Fruit fly (Drosophila melanogaster) whole organism, embryonic: ENCODE data around the gene CG32320.
A peak's percentile ranks its signal among the peaks of the same experiment; 100 is the strongest.

ENCODE experiments used
- Ada2b ChIP-seq: fragments of 200-800 bp; sonication (Bioruptor generic); IDR thresholded peaks from 2 replicates; pipeline ENCODE4 v1.3.6; 2022; ENCODE audit warnings: missing biosample characterization, missing genetic modification characterization
- B-H1 ChIP-seq: fragments of 200-800 bp; sonication (Bioruptor generic); IDR thresholded peaks from 3 replicates; pipeline ENCODE4 v1.3.6; 2022; ENCODE audit warnings: missing biosample characterization, missing genetic modification characterization
- Blimp-1 ChIP-seq: fragments of 200-800 bp; sonication (Bioruptor generic); optimal IDR thresholded peaks from 3 replicates; lab custom pipeline; 2018; ENCODE audit warnings: missing biosample characterization, missing genetic modification characterization, mild to moderate bottlenecking, moderate library complexity, missing genetic modification reagents
- CG14965 ChIP-seq: fragments of 200-800 bp; sonication (Bioruptor generic); optimal IDR thresholded peaks from 2 replicates; lab custom pipeline; 2016; ENCODE audit warnings: missing biosample characterization, missing genetic modification characterization, borderline replicate concordance
- CG17328 ChIP-seq: fragments of 200-800 bp; sonication (Bioruptor generic); IDR thresholded peaks from 2 replicates; pipeline ENCODE4 v1.3.6; 2022; ENCODE audit warnings: missing biosample characterization, missing genetic modification characterization
- CG17385 ChIP-seq: fragments of 200-800 bp; sonication (Bioruptor generic); optimal IDR thresholded peaks from 3 replicates; lab custom pipeline; 2018; ENCODE audit warnings: missing biosample characterization, mild to moderate bottlenecking, missing genetic modification characterization
- CG3847 ChIP-seq: fragments of 200-800 bp; sonication (Bioruptor generic); IDR thresholded peaks from 2 replicates; pipeline ENCODE4 v1.3.6; 2022; ENCODE audit warnings: missing biosample characterization, missing genetic modification characterization
- CG6689 ChIP-seq: fragments of 200-800 bp; sonication (Bioruptor generic); IDR thresholded peaks from 2 replicates; pipeline ENCODE4 v1.3.6; 2022; ENCODE audit warnings: missing biosample characterization, missing genetic modification characterization
- CG6765 ChIP-seq: fragments of 200-800 bp; sonication (Bioruptor generic); optimal IDR thresholded peaks from 3 replicates; lab custom pipeline; 2017; ENCODE audit warnings: missing biosample characterization, mild to moderate bottlenecking, missing genetic modification characterization
- CG8281 ChIP-seq: fragments of 200-800 bp; sonication (Bioruptor generic); optimal IDR thresholded peaks from 2 replicates; lab custom pipeline; 2018; ENCODE audit warnings: missing biosample characterization, mild to moderate bottlenecking, missing genetic modification characterization, moderate library complexity
- CG8290 ChIP-seq, 3 experiments: fragments of 200-800 bp; sonication (Bioruptor generic); optimal IDR thresholded peaks; 2 replicates each; lab custom pipeline; 2016 to 2019; ENCODE audit warnings: missing biosample characterization in 3 of 3, missing genetic modification characterization in 3 of 3, mild to moderate bottlenecking in 2 of 3, moderate library complexity in 1 of 3
- CG8924 ChIP-seq: fragments of 200-800 bp; optimal IDR thresholded peaks from 3 replicates; lab custom pipeline; 2019; ENCODE audit warnings: missing biosample characterization, mild to moderate bottlenecking, missing genetic modification characterization, moderate library complexity
- Camta ChIP-seq: fragments of 200-800 bp; sonication (Bioruptor generic); optimal IDR thresholded peaks from 2 replicates; lab custom pipeline; 2016; ENCODE audit warnings: missing biosample characterization, missing genetic modification characterization
- Chrac-16 ChIP-seq: fragments of 200-800 bp; sonication (Bioruptor generic); optimal IDR thresholded peaks from 3 replicates; lab custom pipeline; 2016; ENCODE audit warnings: missing biosample characterization, missing genetic modification characterization
- Dad ChIP-seq: fragments of 200-800 bp; sonication (Bioruptor generic); optimal IDR thresholded peaks from 3 replicates; lab custom pipeline; 2016; ENCODE audit warnings: missing biosample characterization, missing genetic modification characterization
- Doc2 ChIP-seq: fragments of 200-800 bp; sonication (Bioruptor generic); IDR thresholded peaks from 2 replicates; pipeline ENCODE4 v1.3.6; 2022; ENCODE audit warnings: missing biosample characterization, missing genetic modification characterization
- Dref ChIP-seq: fragments of 200-800 bp; sonication (Bioruptor generic); IDR thresholded peaks from 2 replicates; pipeline ENCODE4 v1.3.6; 2022; ENCODE audit warnings: missing biosample characterization, missing genetic modification characterization
- Gsc ChIP-seq: fragments of 200-800 bp; sonication (Bioruptor generic); IDR thresholded peaks from 2 replicates; pipeline ENCODE4 v1.3.6; 2022; ENCODE audit warnings: missing biosample characterization, missing genetic modification characterization
- H2.0 ChIP-seq: fragments of 200-800 bp; sonication (Bioruptor generic); IDR thresholded peaks from 2 replicates; pipeline ENCODE4 v1.3.6; 2022; ENCODE audit warnings: missing biosample characterization, missing genetic modification characterization
- HLH3B ChIP-seq: fragments of 200-800 bp; sonication (Bioruptor generic); IDR thresholded peaks from 2 replicates; pipeline ENCODE4 v1.3.6; 2022; ENCODE audit warnings: missing biosample characterization, missing genetic modification characterization
- HLH4C ChIP-seq: fragments of 200-800 bp; sonication (Bioruptor generic); IDR thresholded peaks from 3 replicates; pipeline ENCODE4 v1.3.6; 2022; ENCODE audit warnings: missing biosample characterization, missing genetic modification characterization; ENCODE audit not compliant: partially characterized antibody
- Mad ChIP-seq: fragments of 200-800 bp; sonication (Bioruptor generic); optimal IDR thresholded peaks from 2 replicates; lab custom pipeline; 2016; ENCODE audit warnings: missing biosample characterization, missing genetic modification characterization
- Nf-YB ChIP-seq: fragments of 200-800 bp; sonication (Bioruptor generic); optimal IDR thresholded peaks from 3 replicates; lab custom pipeline; 2019; ENCODE audit warnings: missing biosample characterization, mild to moderate bottlenecking, missing genetic modification characterization, moderate library complexity
- Optix ChIP-seq: fragments of 200-800 bp; sonication (Bioruptor generic); IDR thresholded peaks from 3 replicates; pipeline ENCODE4 v1.3.6; 2022; ENCODE audit warnings: missing biosample characterization, missing genetic modification characterization
- Xrp1 ChIP-seq: fragments of 200-800 bp; sonication (Bioruptor generic); IDR thresholded peaks from 2 replicates; pipeline ENCODE4 v1.3.6; 2022; ENCODE audit warnings: missing biosample characterization, missing genetic modification characterization
- YL-1 ChIP-seq: fragments of 200-800 bp; sonication (Bioruptor generic); optimal IDR thresholded peaks from 3 replicates; lab custom pipeline; 2017; ENCODE audit warnings: missing biosample characterization, mild to moderate bottlenecking, missing genetic modification characterization
- al ChIP-seq: fragments of 200-800 bp; sonication (Bioruptor generic); IDR thresholded peaks from 2 replicates; pipeline ENCODE4 v1.3.6; 2022; ENCODE audit warnings: missing biosample characterization, missing genetic modification characterization
- ato ChIP-seq: fragments of 200-800 bp; sonication (Bioruptor generic); IDR thresholded peaks from 2 replicates; pipeline ENCODE4 v1.3.6; 2022; ENCODE audit warnings: missing biosample characterization, missing genetic modification characterization; ENCODE audit not compliant: partially characterized antibody
- bbx ChIP-seq: fragments of 200-800 bp; sonication (Bioruptor generic); IDR thresholded peaks from 2 replicates; pipeline ENCODE4 v1.3.6; 2022; ENCODE audit warnings: missing biosample characterization, missing genetic modification characterization; ENCODE audit not compliant: partially characterized antibody
- cas ChIP-seq: fragments of 200-800 bp; sonication (Bioruptor generic); IDR thresholded peaks from 2 replicates; pipeline ENCODE4 v1.3.6; 2022; ENCODE audit warnings: missing biosample characterization, missing genetic modification characterization
- cg ChIP-seq: fragments of 200-800 bp; sonication (Bioruptor generic); optimal IDR thresholded peaks from 3 replicates; lab custom pipeline; 2019; ENCODE audit warnings: missing biosample characterization, mild to moderate bottlenecking, missing genetic modification characterization, moderate library complexity
- dysf ChIP-seq: fragments of 200-800 bp; sonication (Bioruptor generic); IDR thresholded peaks from 3 replicates; pipeline ENCODE4 v1.3.6; 2022; ENCODE audit warnings: missing biosample characterization, missing genetic modification characterization
- en ChIP-seq: fragments of 200-800 bp; sonication (Bioruptor generic); optimal IDR thresholded peaks from 2 replicates; lab custom pipeline; 2016; ENCODE audit warnings: missing biosample characterization, missing genetic modification characterization
- grn ChIP-seq: fragments of 200-800 bp; sonication (Bioruptor generic); optimal IDR thresholded peaks from 3 replicates; lab custom pipeline; 2017; ENCODE audit warnings: missing biosample characterization, missing genetic modification characterization
- lab ChIP-seq: fragments of 200-800 bp; sonication (Bioruptor generic); optimal IDR thresholded peaks from 3 replicates; lab custom pipeline; 2017; ENCODE audit warnings: missing biosample characterization, missing genetic modification characterization, mild to moderate bottlenecking, moderate library complexity, missing genetic modification reagents
- lilli ChIP-seq: fragments of 200-800 bp; sonication (Bioruptor generic); optimal IDR thresholded peaks from 3 replicates; lab custom pipeline; 2016; ENCODE audit warnings: missing biosample characterization, missing genetic modification characterization
- nau ChIP-seq: fragments of 200-800 bp; sonication (Bioruptor generic); optimal IDR thresholded peaks from 3 replicates; lab custom pipeline; 2017; ENCODE audit warnings: missing biosample characterization, mild to moderate bottlenecking, missing genetic modification characterization, missing genetic modification reagents
- oc ChIP-seq: fragments of 200-800 bp; sonication (Bioruptor generic); optimal IDR thresholded peaks from 2 replicates; lab custom pipeline; 2018; ENCODE audit warnings: missing biosample characterization, mild to moderate bottlenecking, missing genetic modification characterization, moderate library complexity
- org-1 ChIP-seq: fragments of 200-800 bp; sonication (Bioruptor generic); optimal IDR thresholded peaks from 2 replicates; lab custom pipeline; 2017; ENCODE audit warnings: missing biosample characterization, missing genetic modification characterization
- pnt ChIP-seq: fragments of 200-800 bp; sonication (Bioruptor generic); optimal IDR thresholded peaks from 3 replicates; lab custom pipeline; 2016; ENCODE audit warnings: missing biosample characterization, missing genetic modification characterization
- sd ChIP-seq: fragments of 200-800 bp; sonication (Bioruptor generic); optimal IDR thresholded peaks from 3 replicates; lab custom pipeline; 2018; ENCODE audit warnings: missing biosample characterization, mild to moderate bottlenecking, missing genetic modification characterization, moderate library complexity
- slp2 ChIP-seq: fragments of 200-800 bp; sonication (Bioruptor generic); optimal IDR thresholded peaks from 2 replicates; lab custom pipeline; 2016; ENCODE audit warnings: missing biosample characterization, missing genetic modification characterization
- sna ChIP-seq: fragments of 200-800 bp; sonication (Bioruptor generic); IDR thresholded peaks from 2 replicates; pipeline ENCODE4 v1.3.6; 2022; ENCODE audit warnings: missing biosample characterization, missing genetic modification characterization; ENCODE audit not compliant: partially characterized antibody
- trh ChIP-seq: fragments of 200-800 bp; sonication (Bioruptor generic); optimal IDR thresholded peaks from 2 replicates; lab custom pipeline; 2016; ENCODE audit warnings: missing biosample characterization, missing genetic modification characterization
- ttk ChIP-seq: fragments of 200-800 bp; sonication (Bioruptor generic); IDR thresholded peaks from 2 replicates; pipeline ENCODE4 v2.1.2; 2022; ENCODE audit warnings: missing biosample characterization, missing genetic modification characterization
- tup ChIP-seq: fragments of 200-800 bp; sonication (Bioruptor generic); optimal IDR thresholded peaks from 2 replicates; lab custom pipeline; 2016; ENCODE audit warnings: missing biosample characterization, mild to moderate bottlenecking, missing genetic modification characterization, moderate library complexity
- unc-4 ChIP-seq: fragments of 200-800 bp; sonication (Bioruptor generic); IDR thresholded peaks from 2 replicates; pipeline ENCODE4 v1.3.6; 2022; ENCODE audit warnings: missing biosample characterization, missing genetic modification characterization; ENCODE audit not compliant: partially characterized antibody
- zf30C ChIP-seq: fragments of 200-800 bp; sonication (Bioruptor generic); optimal IDR thresholded peaks from 3 replicates; lab custom pipeline; 2018; ENCODE audit warnings: missing biosample characterization, mild to moderate bottlenecking, missing genetic modification characterization

CG32320 gene

dm6 chr3L:1376014-1376745 is 22.2 kb upstream of the CG32320 start (continued):
- TF ChIP-seq Xrp1 (peak; percentile 72), unc-4 (peak; percentile 61), Ada2b (GFP tag; lab: Robert Waterston, UW) (0 out of 2 replicates have a peak, but pooled peaks have one; percentile 21), HLH4C (GFP tag; lab: Robert Waterston, UW) (0 out of 3 replicates have a peak, but pooled peaks have one; percentile 52), Doc2 (GFP tag; lab: Robert Waterston, UW) (no peak), cas (no peak), grn (GFP tag; lab: Kevin White, UChicago) (peak; percentile 15), sd (no peak), bbx (peak; percentile 50; the same call in 1 of the 2 replicates), slp2 (peak; percentile 50), org-1 (peak; percentile 48), HLH3B (GFP tag; lab: Robert Waterston, UW) (peak; percentile 41; the same call in 1 of the 2 replicates), CG6765 (GFP tag; lab: Kevin White, UChicago) (no peak), H2.0 (peak; percentile 28; the same call in 1 of the 2 replicates), Camta (GFP tag; lab: Kevin White, UChicago) (peak; percentile 46), YL-1 (GFP tag; lab: Kevin White, UChicago) (no peak), lab (GFP tag; lab: Kevin White, UChicago) (peak; percentile 54), Dref (GFP tag; lab: Robert Waterston, UW) (no peak), cg (GFP tag; lab: Kevin White, UChicago) (no peak), B-H1 (peak; percentile 26; the same call in 2 of the 3 replicates), Blimp-1 (peak; percentile 59), ttk (peak; percentile 64; the same call in 1 of the 2 replicates), CG6689 (GFP tag; lab: Robert Waterston, UW) (peak; percentile 60), oc (tag; lab: Kevin White, UChicago) (peak; percentile 70), CG8290 (GFP tag; optimal IDR thresholded peaks at IDR 0.05; lab: Kevin White, UChicago) (no peak), CG8290 (tag; optimal IDR thresholded peaks at IDR 0.05; lab: Kevin White, UChicago) (peak in 1 of 2 experiments; percentile 56), Mad (GFP tag; lab: Kevin White, UChicago) (peak; percentile 3), Dad (GFP tag; lab: Kevin White, UChicago) (peak; percentile 36), CG8924 (tag; lab: Kevin White, UChicago) (peak; percentile 41), CG14965 (GFP tag; lab: Kevin White, UChicago) (no peak), nau (GFP tag; lab: Kevin White, UChicago) (no peak), tup (no peak), CG17328 (GFP tag; lab: Robert Waterston, UW) (peak; percentile 60; the same call in 1 of the 2 replicates), trh (GFP tag; lab: Kevin White, UChicago) (peak; percentile 9), ato (GFP tag; lab: Robert Waterston, UW) (no peak), CG17385 (peak; percentile 49), Chrac-16 (GFP tag; lab: Kevin White, UChicago) (no peak), pnt (GFP tag; lab: Kevin White, UChicago) (peak; percentile 35), sna (GFP tag; lab: Robert Waterston, UW) (peak; percentile 82), dysf (GFP tag; lab: Robert Waterston, UW) (peak; percentile 69), Optix (peak; percentile 46; the same call in 1 of the 3 replicates), Gsc (GFP tag; lab: Robert Waterston, UW) (no peak), zf30C (GFP tag; lab: Kevin White, UChicago) (no peak), CG3847 (0 out of 2 replicates have a peak, but pooled peaks have one; percentile 12), Nf-YB (peak; percentile 21), CG8281 (tag; lab: Kevin White, UChicago) (no peak), al (0 out of 2 replicates have a peak, but pooled peaks have one; percentile 6), lilli (GFP tag; lab: Kevin White, UChicago) (peak; percentile 25), en (GFP tag; lab: Kevin White, UChicago) (no peak)
